Fruit fly (Drosophila melanogaster) whole organism, embryonic: ENCODE results near the gene Dh31.

ENCODE experiments used
- Abd-B ChIP-seq: fragments of 200-800 bp; sonication (Bioruptor generic); optimal IDR thresholded peaks from 2 replicates; lab custom pipeline; 2018; ENCODE audit warnings: missing biosample characterization, mild to moderate bottlenecking, missing genetic modification characterization, moderate library complexity
- Atf3 ChIP-seq: fragments of 200-800 bp; sonication (Bioruptor generic); optimal IDR thresholded peaks from 3 replicates; lab custom pipeline; 2016; ENCODE audit warnings: missing biosample characterization, missing genetic modification characterization
- CG10267 ChIP-seq: fragments of 200-800 bp; sonication (Bioruptor generic); optimal IDR thresholded peaks from 2 replicates; lab custom pipeline; 2018; ENCODE audit warnings: missing biosample characterization, mild to moderate bottlenecking, missing genetic modification characterization, moderate library complexity
- CG11085 ChIP-seq: fragments of 200-800 bp; sonication (Bioruptor generic); IDR thresholded peaks from 2 replicates; pipeline ENCODE4 v1.3.6; 2022; ENCODE audit warnings: missing biosample characterization, missing genetic modification characterization
- CG11247 ChIP-seq: fragments of 200-800 bp; sonication (Bioruptor generic); IDR thresholded peaks from 2 replicates; pipeline ENCODE4 v1.3.6; 2022; ENCODE audit warnings: missing biosample characterization, missing genetic modification characterization
- CG11398 ChIP-seq: fragments of 200-800 bp; sonication (Bioruptor generic); optimal IDR thresholded peaks from 2 replicates; lab custom pipeline; 2016; ENCODE audit warnings: missing biosample characterization, missing genetic modification characterization
- CG1233 ChIP-seq: fragments of 200-800 bp; sonication (Bioruptor generic); optimal IDR thresholded peaks from 4 replicates; lab custom pipeline; 2018; ENCODE audit warnings: missing biosample characterization, mild to moderate bottlenecking, missing genetic modification characterization
- CG14014 ChIP-seq: fragments of 200-800 bp; sonication (Bioruptor generic); IDR thresholded peaks from 2 replicates; pipeline ENCODE4 v1.3.6; 2022; ENCODE audit warnings: missing biosample characterization, missing genetic modification characterization
- CG14050 ChIP-seq: fragments of 200-800 bp; sonication (Bioruptor generic); IDR thresholded peaks from 3 replicates; pipeline ENCODE4 v1.3.6; 2022; ENCODE audit warnings: missing biosample characterization, missing genetic modification characterization
- CG17361 ChIP-seq: fragments of 200-800 bp; sonication (Bioruptor generic); IDR thresholded peaks from 3 replicates; pipeline ENCODE4 v1.3.6; 2022; ENCODE audit warnings: missing biosample characterization, missing genetic modification characterization
- CG18619 ChIP-seq: fragments of 200-800 bp; sonication (Bioruptor generic); optimal IDR thresholded peaks from 3 replicates; lab custom pipeline; 2017; ENCODE audit warnings: missing biosample characterization, mild to moderate bottlenecking, missing genetic modification characterization
- CG3281 ChIP-seq: fragments of 200-800 bp; sonication (Bioruptor generic); optimal IDR thresholded peaks from 3 replicates; lab custom pipeline; 2017; ENCODE audit warnings: missing biosample characterization, mild to moderate bottlenecking, missing genetic modification characterization
- CG3838 ChIP-seq: fragments of 200-800 bp; sonication (Bioruptor generic); optimal IDR thresholded peaks from 3 replicates; lab custom pipeline; 2016; ENCODE audit warnings: missing biosample characterization, missing genetic modification characterization
- CG42726 ChIP-seq: fragments of 200-800 bp; sonication (Bioruptor generic); IDR thresholded peaks from 2 replicates; pipeline ENCODE4 v1.3.6; 2022; ENCODE audit warnings: missing biosample characterization, missing genetic modification characterization; ENCODE audit not compliant: partially characterized antibody
- CG4707 ChIP-seq: fragments of 200-800 bp; sonication (Bioruptor generic); optimal IDR thresholded peaks from 2 replicates; lab custom pipeline; 2018; ENCODE audit warnings: missing biosample characterization, mild to moderate bottlenecking, missing genetic modification characterization, moderate library complexity
- CG7357 ChIP-seq: fragments of 200-800 bp; sonication (Bioruptor generic); IDR thresholded peaks from 3 replicates; pipeline ENCODE4 v1.3.6; 2022; ENCODE audit warnings: missing biosample characterization, missing genetic modification characterization
- CG8290 ChIP-seq, 3 experiments: fragments of 200-800 bp; sonication (Bioruptor generic); optimal IDR thresholded peaks; 2 replicates each; lab custom pipeline; 2016 to 2019; ENCODE audit warnings: missing biosample characterization in 3 of 3, missing genetic modification characterization in 3 of 3, mild to moderate bottlenecking in 2 of 3, moderate library complexity in 1 of 3
- CHES-1-like ChIP-seq: fragments of 200-800 bp; sonication (Bioruptor generic); optimal IDR thresholded peaks from 2 replicates; lab custom pipeline; 2016; ENCODE audit warnings: missing biosample characterization, missing genetic modification characterization
- Doc2 ChIP-seq: fragments of 200-800 bp; sonication (Bioruptor generic); IDR thresholded peaks from 2 replicates; pipeline ENCODE4 v1.3.6; 2022; ENCODE audit warnings: missing biosample characterization, missing genetic modification characterization
- E2f1 ChIP-seq: fragments of 200-800 bp; sonication (Bioruptor generic); IDR thresholded peaks from 2 replicates; pipeline ENCODE4 v1.3.6; 2022; ENCODE audit warnings: missing biosample characterization, missing genetic modification characterization
- HLHmδ ChIP-seq: fragments of 200-800 bp; sonication (Bioruptor generic); optimal IDR thresholded peaks from 2 replicates; lab custom pipeline; 2018; ENCODE audit warnings: missing biosample characterization, mild to moderate bottlenecking, missing genetic modification characterization, moderate library complexity
- HmgZ ChIP-seq: fragments of 200-800 bp; sonication (Bioruptor generic); optimal IDR thresholded peaks from 2 replicates; lab custom pipeline; 2018; ENCODE audit warnings: missing biosample characterization, mild to moderate bottlenecking, missing genetic modification characterization
- MTF-1 ChIP-seq: fragments of 200-800 bp; sonication (Bioruptor generic); optimal IDR thresholded peaks from 2 replicates; lab custom pipeline; 2018; ENCODE audit warnings: missing biosample characterization, mild to moderate bottlenecking, missing genetic modification characterization, borderline replicate concordance
- Nf-YB ChIP-seq: fragments of 200-800 bp; sonication (Bioruptor generic); optimal IDR thresholded peaks from 3 replicates; lab custom pipeline; 2019; ENCODE audit warnings: missing biosample characterization, mild to moderate bottlenecking, missing genetic modification characterization, moderate library complexity
- PHDP ChIP-seq: fragments of 200-800 bp; sonication (Bioruptor generic); optimal IDR thresholded peaks from 3 replicates; lab custom pipeline; 2018; ENCODE audit warnings: missing biosample characterization, mild to moderate bottlenecking, missing genetic modification characterization, moderate library complexity
- Rx ChIP-seq: fragments of 200-800 bp; sonication (Bioruptor generic); IDR thresholded peaks from 2 replicates; pipeline ENCODE4 v1.3.6; 2022; ENCODE audit warnings: missing biosample characterization, missing genetic modification characterization
- Taf1 ChIP-seq: fragments of 200-800 bp; sonication (Bioruptor generic); IDR thresholded peaks from 2 replicates; pipeline ENCODE4 v1.3.6; 2022; ENCODE audit warnings: missing biosample characterization, missing genetic modification characterization
- amos ChIP-seq: fragments of 200-800 bp; sonication (Bioruptor generic); IDR thresholded peaks from 2 replicates; pipeline ENCODE4 v1.3.6; 2022; ENCODE audit warnings: missing biosample characterization, missing genetic modification characterization; ENCODE audit not compliant: partially characterized antibody
- ap ChIP-seq: fragments of 200-800 bp; sonication (Bioruptor generic); IDR thresholded peaks from 2 replicates; pipeline ENCODE4 v1.3.6; 2022; ENCODE audit warnings: missing biosample characterization, missing genetic modification characterization
- cg ChIP-seq: fragments of 200-800 bp; sonication (Bioruptor generic); optimal IDR thresholded peaks from 3 replicates; lab custom pipeline; 2019; ENCODE audit warnings: missing biosample characterization, mild to moderate bottlenecking, missing genetic modification characterization, moderate library complexity
- chn ChIP-seq: fragments of 200-800 bp; sonication (Bioruptor generic); optimal IDR thresholded peaks from 2 replicates; lab custom pipeline; 2016; ENCODE audit warnings: missing biosample characterization, missing genetic modification characterization
- dan ChIP-seq: fragments of 200-800 bp; sonication (Bioruptor generic); IDR thresholded peaks from 2 replicates; pipeline ENCODE4 v1.3.6; 2022; ENCODE audit warnings: missing biosample characterization, missing genetic modification characterization
- danr ChIP-seq: fragments of 200-800 bp; sonication (Bioruptor generic); IDR thresholded peaks from 2 replicates; pipeline ENCODE4 v1.3.6; 2022; ENCODE audit warnings: missing biosample characterization, missing genetic modification characterization
- dm ChIP-seq: fragments of 200-800 bp; sonication (Bioruptor generic); optimal IDR thresholded peaks from 3 replicates; lab custom pipeline; 2016; ENCODE audit warnings: missing biosample characterization, missing genetic modification characterization
- fd64A ChIP-seq: fragments of 200-800 bp; sonication (Bioruptor generic); optimal IDR thresholded peaks from 3 replicates; lab custom pipeline; 2018; ENCODE audit warnings: missing biosample characterization, mild to moderate bottlenecking, missing genetic modification characterization
- inv ChIP-seq: fragments of 200-800 bp; sonication (Bioruptor generic); IDR thresholded peaks from 2 replicates; pipeline ENCODE4 v1.3.6; 2022; ENCODE audit warnings: missing biosample characterization, missing genetic modification characterization; ENCODE audit not compliant: partially characterized antibody
- jing ChIP-seq: fragments of 200-800 bp; sonication (Bioruptor generic); optimal IDR thresholded peaks from 2 replicates; lab custom pipeline; 2018; ENCODE audit warnings: missing biosample characterization, mild to moderate bottlenecking, missing genetic modification characterization
- lmd ChIP-seq: fragments of 200-800 bp; sonication (Bioruptor generic); IDR thresholded peaks from 2 replicates; pipeline ENCODE4 v1.3.6; 2022; ENCODE audit warnings: missing biosample characterization, missing genetic modification characterization
- luna ChIP-seq: fragments of 200-800 bp; sonication (Bioruptor generic); optimal IDR thresholded peaks from 2 replicates; lab custom pipeline; 2016; ENCODE audit warnings: missing biosample characterization, missing genetic modification characterization
- pan ChIP-seq, 4 experiments: fragments of >200 bp in 3 of 4; fragments of 200-800 bp in 1 of 4; sonication (Bioruptor generic) in 1 of 4; optimal IDR thresholded peaks in 3 of 4; IDR thresholded peaks in 1 of 4; 2 replicates each; pipeline versions ENCODE4 v1.3.6 to Lab custom; 2017 to 2022; ENCODE audit warnings: missing biosample characterization in 2 of 4, missing genetic modification characterization in 2 of 4, mixed read lengths in 1 of 4
- pb ChIP-seq: fragments of 200-800 bp; sonication (Bioruptor generic); optimal IDR thresholded peaks from 3 replicates; lab custom pipeline; 2016; ENCODE audit warnings: missing biosample characterization, missing genetic modification characterization
- pnt ChIP-seq: fragments of 200-800 bp; sonication (Bioruptor generic); optimal IDR thresholded peaks from 3 replicates; lab custom pipeline; 2016; ENCODE audit warnings: missing biosample characterization, missing genetic modification characterization
- ranshi ChIP-seq: fragments of 200-800 bp; sonication (Bioruptor generic); IDR thresholded peaks from 2 replicates; pipeline ENCODE4 v1.3.6; 2022; ENCODE audit warnings: missing biosample characterization, missing genetic modification characterization
- rib ChIP-seq: fragments of 200-800 bp; sonication (Bioruptor generic); IDR thresholded peaks from 2 replicates; pipeline ENCODE4 v1.3.6; 2022; ENCODE audit warnings: missing biosample characterization, missing genetic modification characterization
- sob ChIP-seq: fragments of 200-800 bp; sonication (Bioruptor generic); IDR thresholded peaks from 2 replicates; pipeline ENCODE4 v1.3.6; 2022; ENCODE audit warnings: missing biosample characterization, missing genetic modification characterization
- stc ChIP-seq: fragments of 200-800 bp; sonication (Bioruptor generic); IDR thresholded peaks from 2 replicates; pipeline ENCODE4 v1.3.6; 2022; ENCODE audit warnings: missing biosample characterization, missing genetic modification characterization
- tin ChIP-seq: fragments of 200-800 bp; sonication (Bioruptor generic); optimal IDR thresholded peaks from 3 replicates; lab custom pipeline; 2016; ENCODE audit warnings: missing biosample characterization, missing genetic modification characterization
- tll ChIP-seq, 2 experiments: fragments of 200-800 bp in 1 of 2; fragments of >200 bp in 1 of 2; sonication (Bioruptor generic) in 1 of 2; optimal IDR thresholded peaks; 2 replicates each; lab custom pipeline; 2017 to 2019; ENCODE audit warnings: missing biosample characterization in 2 of 2, missing genetic modification characterization in 2 of 2, mild to moderate bottlenecking in 1 of 2, moderate library complexity in 1 of 2
- tna ChIP-seq: fragments of 200-800 bp; sonication (Bioruptor generic); IDR thresholded peaks from 2 replicates; pipeline ENCODE4 v1.3.6; 2022; ENCODE audit warnings: missing biosample characterization, missing genetic modification characterization; ENCODE audit not compliant: partially characterized antibody
- zen2 ChIP-seq: fragments of 200-800 bp; sonication (Bioruptor generic); IDR thresholded peaks from 3 replicates; pipeline ENCODE4 v1.3.6; 2022; ENCODE audit warnings: missing biosample characterization, missing genetic modification characterization; ENCODE audit not compliant: partially characterized antibody

The Dh31 gene

DNA sequence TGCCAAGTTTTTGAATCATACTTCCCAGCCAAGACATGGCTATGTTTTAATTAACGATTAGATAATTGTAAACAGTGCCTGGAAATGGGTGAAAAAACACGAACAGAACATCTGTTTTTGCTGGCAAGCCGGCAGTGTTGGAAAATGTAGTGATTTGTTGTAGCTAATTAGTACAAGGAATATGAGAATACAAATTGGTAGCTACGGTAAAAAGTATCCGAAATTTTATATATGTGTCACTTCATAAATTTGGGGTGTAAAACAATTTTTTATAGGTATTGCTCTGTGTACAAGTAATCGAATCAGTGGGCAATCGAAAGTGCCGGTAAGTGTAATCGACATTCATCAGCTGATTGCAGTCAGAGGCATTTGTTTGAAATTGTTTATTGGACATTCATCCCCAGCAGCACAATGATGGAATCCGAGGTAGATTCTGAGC, 10.6 kb upstream of the Dh31 start, which contains the start of the genes mRpL51 and Uba4 (continued):
- TF ChIP-seq fd64A (no peak), CG3838 (no peak), CG1233 (no peak), cg (no peak), Doc2 (no peak), ranshi (GFP tag; lab: Robert Waterston, UW) (no peak), stc (GFP tag; lab: Robert Waterston, UW) (no peak), tll (GFP tag; optimal IDR thresholded peaks at IDR 0.05; lab: Kevin White, UChicago) (peak in 1 of 2 experiments; percentile 31), CG11247 (GFP tag; lab: Robert Waterston, UW) (no peak), CG11085 (GFP tag; lab: Robert Waterston, UW) (no peak), HLHmδ (no peak), pnt (peak; percentile 9), amos (GFP tag; lab: Robert Waterston, UW) (no peak; the same call in 1 of the 2 replicates), HmgZ (tag; lab: Kevin White, UChicago) (peak; percentile 69), ap (GFP tag; lab: Robert Waterston, UW) (no peak), inv (GFP tag; lab: Robert Waterston, UW) (no peak), Nf-YB (GFP tag; lab: Kevin White, UChicago) (no peak), Rx (GFP tag; lab: Robert Waterston, UW) (no peak), pan (optimal IDR thresholded peaks at IDR 0.05; lab: Kevin White, UChicago) (no peak), pan (GFP tag; optimal IDR thresholded peaks at IDR 0.05 in 1 of 2, IDR thresholded peaks at IDR 0.05 in 1 of 2) (no peak), rib (GFP tag; lab: Robert Waterston, UW) (no peak), luna (GFP tag; lab: Kevin White, UChicago) (no peak), lmd (GFP tag; lab: Robert Waterston, UW) (no peak), CG7357 (GFP tag; lab: Robert Waterston, UW) (no peak), E2f1 (GFP tag; lab: Robert Waterston, UW) (no peak), CG18619 (GFP tag; lab: Kevin White, UChicago) (peak; percentile 4), Abd-B (no peak), CG14050 (no peak), CG8290 (GFP tag; optimal IDR thresholded peaks at IDR 0.05; lab: Kevin White, UChicago) (no peak), CG8290 (tag; optimal IDR thresholded peaks at IDR 0.05; lab: Kevin White, UChicago) (no peak), MTF-1 (GFP tag; lab: Kevin White, UChicago) (no peak), tin (GFP tag; lab: Kevin White, UChicago) (peak; percentile 45), sob (no peak), CHES-1-like (GFP tag; lab: Kevin White, UChicago) (peak; percentile 64), Atf3 (GFP tag; lab: Kevin White, UChicago) (no peak), jing (GFP tag; lab: Kevin White, UChicago) (no peak), CG11398 (peak; percentile 19), zen2 (GFP tag; lab: Robert Waterston, UW) (peak; percentile 72; the same call in 2 of the 3 replicates), PHDP (tag; lab: Kevin White, UChicago) (peak; percentile 37), CG42726 (GFP tag; lab: Robert Waterston, UW) (no peak), chn (GFP tag; lab: Kevin White, UChicago) (peak; percentile 26), dan (GFP tag; lab: Robert Waterston, UW) (no peak), danr (GFP tag; lab: Robert Waterston, UW) (no peak), CG4707 (GFP tag; lab: Kevin White, UChicago) (peak; percentile 69), CG10267 (tag; lab: Kevin White, UChicago) (peak; percentile 97), CG3281 (peak; percentile 23), tna (GFP tag; lab: Robert Waterston, UW) (no peak), CG17361 (GFP tag; lab: Robert Waterston, UW) (no peak), Taf1 (GFP tag; lab: Robert Waterston, UW) (no peak), CG14014 (no peak), pb (GFP tag; lab: Kevin White, UChicago) (no peak), dm (peak; percentile 63)
